Worm (Caenorhabditis elegans) whole organism, L2 larva: ENCODE data around the gene ZK1236.1.

ENCODE experiments used
- ZK546.5 ChIP-seq: sonication (generic microtip); optimal IDR thresholded peaks from 2 replicates; lab custom pipeline; 2017; ENCODE audit warnings: missing biosample characterization, missing genetic modification characterization
- aly-2 ChIP-seq: fragments of 150-350 bp; optimal IDR thresholded peaks from 2 replicates; lab custom pipeline; 2014; ENCODE audit warnings: missing biosample characterization, missing genetic modification characterization
- blmp-1 ChIP-seq: sonication (generic microtip); optimal IDR thresholded peaks from 2 replicates; lab custom pipeline; 2017; ENCODE audit warnings: missing genetic modification characterization, mild to moderate bottlenecking, missing compliant biosample characterization, antibody characterized with exemption, moderate library complexity; ENCODE audit not compliant: insufficient read depth
- elt-1 ChIP-seq: fragments of 150-350 bp; optimal IDR thresholded peaks from 2 replicates; lab custom pipeline; 2014; ENCODE audit warnings: missing biosample characterization, missing genetic modification characterization
- gmeb-1 ChIP-seq: fragments of 150-350 bp; optimal IDR thresholded peaks from 2 replicates; lab custom pipeline; 2014; ENCODE audit warnings: missing biosample characterization, missing genetic modification characterization
- lin-11 ChIP-seq: fragments of 150-350 bp; sonication (generic microtip); optimal IDR thresholded peaks from 2 replicates; lab custom pipeline; 2014; ENCODE audit warnings: missing biosample characterization, missing genetic modification characterization, inconsistent platforms, mixed read lengths
- lsy-2 ChIP-seq, 2 experiments: fragments of 150-350 bp in 1 of 2; sonication (generic microtip) in 1 of 2; optimal IDR thresholded peaks; 2 replicates each; lab custom pipeline; 2014 to 2017; ENCODE audit warnings: missing biosample characterization in 2 of 2, missing genetic modification characterization in 2 of 2
- nhr-10 ChIP-seq: sonication (generic microtip); optimal IDR thresholded peaks from 2 replicates; lab custom pipeline; 2017; ENCODE audit warnings: missing biosample characterization, missing genetic modification characterization
- snpc-4 ChIP-seq: fragments of 150-350 bp; optimal IDR thresholded peaks from 2 replicates; lab custom pipeline; 2014; ENCODE audit warnings: missing biosample characterization, missing genetic modification characterization
- unc-39 ChIP-seq: fragments of 150-350 bp; optimal IDR thresholded peaks from 2 replicates; lab custom pipeline; 2014; ENCODE audit warnings: missing biosample characterization, missing genetic modification characterization
- unc-62 ChIP-seq: fragments of 150-350 bp; optimal IDR thresholded peaks from 2 replicates; lab custom pipeline; 2014; ENCODE audit warnings: missing biosample characterization, missing genetic modification reagents, missing genetic modification characterization
- ztf-11 ChIP-seq: sonication (generic microtip); optimal IDR thresholded peaks from 2 replicates; lab custom pipeline; 2017; ENCODE audit warnings: missing biosample characterization, missing genetic modification characterization

ce11 chrIII:8479322-8479864 is 50.3 kb downstream of the ZK1236.1 start:
- TF ChIP-seq gmeb-1 (tag; lab: Kevin White, UChicago) (no peak), unc-39 (tag; lab: Kevin White, UChicago) (no peak), ztf-11 (tag; lab: Kevin White, UChicago) (no peak), ZK546.5 (no peak), unc-62 (no peak), lsy-2 (tag; optimal IDR thresholded peaks at IDR 0.05; lab: Kevin White, UChicago) (no peak), aly-2 (tag; lab: Kevin White, UChicago) (no peak), snpc-4 (tag; lab: Kevin White, UChicago) (no peak), nhr-10 (tag; lab: Kevin White, UChicago) (no peak), lin-11 (tag; lab: Kevin White, UChicago) (no peak), blmp-1 (tag; lab: Kevin White, UChicago) (no peak), elt-1 (tag; lab: Kevin White, UChicago) (no peak)
